Worm (Caenorhabditis elegans) whole organism, late embryonic: ENCODE results near the gene srr-4.

Source experiments
- Y22D7AL.16 ChIP-seq: sonication (generic microtip); optimal IDR thresholded peaks from 2 replicates; lab custom pipeline; 2016; ENCODE audit warnings: missing genetic modification characterization, missing compliant biosample characterization
- pha-4 ChIP-seq: fragments of 150-350 bp; optimal IDR thresholded peaks from 2 replicates; lab custom pipeline; 2018; ENCODE audit warnings: missing biosample characterization, missing genetic modification reagents, missing genetic modification characterization

DNA sequence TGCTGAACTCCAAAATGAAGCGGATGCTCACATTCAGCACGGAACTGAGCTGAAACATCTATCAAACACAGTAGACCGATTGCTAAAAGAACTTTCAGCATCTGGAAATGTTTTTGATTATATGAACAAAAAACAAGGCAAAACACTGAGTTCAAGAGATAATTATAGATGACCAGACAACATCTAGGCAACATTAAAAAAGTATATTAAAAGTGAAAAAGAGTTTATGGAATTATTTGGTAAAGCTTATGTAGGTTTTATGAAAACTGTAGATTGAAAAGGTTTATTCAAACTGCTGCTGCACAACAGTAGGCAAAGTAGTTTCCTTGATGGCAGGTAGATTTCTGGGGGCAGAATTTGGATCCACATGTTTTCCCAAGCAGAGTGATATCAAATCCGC lies 17.3 kb downstream of the srr-4 start, which contains the start of gene K11D12.7:
- no peak for TF ChIP-seq pha-4 (tag; lab: Kevin White, UChicago)
- no peak for TF ChIP-seq Y22D7AL.16
